Worm (Caenorhabditis elegans) whole organism, late embryonic: ENCODE results near the gene lam-2.
A peak's percentile ranks its signal among the peaks of the same experiment; 100 is the strongest.

Experiments
- T23F11.4 ChIP-seq: fragments of 200-800 bp; sonication (Bioruptor generic); optimal IDR thresholded peaks from 2 replicates; lab custom pipeline; 2018; ENCODE audit warnings: mild to moderate bottlenecking, missing genetic modification characterization, missing compliant biosample characterization
- Y22D7AL.16 ChIP-seq: sonication (generic microtip); optimal IDR thresholded peaks from 2 replicates; lab custom pipeline; 2016; ENCODE audit warnings: missing genetic modification characterization, missing compliant biosample characterization
- ahr-1 ChIP-seq: sonication (generic microtip); optimal IDR thresholded peaks from 2 replicates; lab custom pipeline; 2016; ENCODE audit warnings: missing genetic modification characterization, missing compliant biosample characterization
- ceh-14 ChIP-seq: sonication (generic microtip); optimal IDR thresholded peaks from 2 replicates; lab custom pipeline; 2016; ENCODE audit warnings: missing genotype, missing genetic modification characterization, missing compliant biosample characterization
- ceh-18 ChIP-seq: sonication (generic microtip); optimal IDR thresholded peaks from 2 replicates; lab custom pipeline; 2016; ENCODE audit warnings: missing genetic modification characterization, missing compliant biosample characterization
- ceh-31 ChIP-seq: sonication (generic microtip); optimal IDR thresholded peaks from 2 replicates; lab custom pipeline; 2016; ENCODE audit warnings: missing genetic modification characterization, missing compliant biosample characterization
- ceh-34 ChIP-seq: sonication (generic microtip); optimal IDR thresholded peaks from 2 replicates; lab custom pipeline; 2016; ENCODE audit warnings: mild to moderate bottlenecking, missing genetic modification characterization, missing compliant biosample characterization
- ceh-45 ChIP-seq: fragments of 200-800 bp; sonication (Bioruptor generic); IDR thresholded peaks from 2 replicates; pipeline ENCODE4 v1.3.6; 2022; ENCODE audit warnings: missing genetic modification reagents, missing genetic modification characterization, missing compliant biosample characterization
- dve-1 ChIP-seq: sonication (generic microtip); optimal IDR thresholded peaks from 2 replicates; lab custom pipeline; 2017; ENCODE audit warnings: antibody characterized with exemption, mild to moderate bottlenecking, missing genetic modification characterization, missing compliant biosample characterization
- elt-2 ChIP-seq: sonication (generic microtip); optimal IDR thresholded peaks from 2 replicates; lab custom pipeline; 2016; ENCODE audit warnings: missing genetic modification reagents, missing genetic modification characterization, missing compliant biosample characterization
- ets-4 ChIP-seq: sonication (generic microtip); optimal IDR thresholded peaks from 2 replicates; lab custom pipeline; 2016; ENCODE audit warnings: missing genetic modification characterization, missing compliant biosample characterization
- eyg-1 ChIP-seq: sonication (generic microtip); optimal IDR thresholded peaks from 2 replicates; lab custom pipeline; 2016; ENCODE audit warnings: missing genotype, missing genetic modification characterization, missing compliant biosample characterization
- fax-1 ChIP-seq: sonication (generic microtip); optimal IDR thresholded peaks from 2 replicates; lab custom pipeline; 2016; ENCODE audit warnings: missing genotype, missing genetic modification characterization, missing compliant biosample characterization
- fkh-10 ChIP-seq: fragments of 150-350 bp; optimal IDR thresholded peaks from 2 replicates; lab custom pipeline; 2014; ENCODE audit warnings: missing biosample characterization, missing genetic modification reagents, missing genetic modification characterization
- gmeb-2 ChIP-seq: sonication (generic microtip); optimal IDR thresholded peaks from 2 replicates; lab custom pipeline; 2016; ENCODE audit warnings: missing genetic modification characterization, inconsistent platforms, missing compliant biosample characterization
- hlh-15 ChIP-seq: sonication (generic microtip); optimal IDR thresholded peaks from 2 replicates; lab custom pipeline; 2016; ENCODE audit warnings: missing genetic modification characterization, missing compliant biosample characterization
- hlh-8 ChIP-seq: sonication (generic microtip); optimal IDR thresholded peaks from 2 replicates; lab custom pipeline; 2016; ENCODE audit warnings: missing genotype, missing genetic modification characterization, missing compliant biosample characterization
- lim-6 ChIP-seq: sonication (generic microtip); optimal IDR thresholded peaks from 2 replicates; lab custom pipeline; 2016; ENCODE audit warnings: missing genetic modification characterization, missing compliant biosample characterization
- lin-11 ChIP-seq: fragments of 200-800 bp; sonication (Bioruptor generic); optimal IDR thresholded peaks from 2 replicates; lab custom pipeline; 2018; ENCODE audit warnings: mild to moderate bottlenecking, missing genetic modification characterization, missing compliant biosample characterization
- madf-2 ChIP-seq: sonication (generic microtip); optimal IDR thresholded peaks from 2 replicates; lab custom pipeline; 2017; ENCODE audit warnings: missing genetic modification characterization, missing compliant biosample characterization
- mec-3 ChIP-seq: sonication (generic microtip); optimal IDR thresholded peaks from 2 replicates; lab custom pipeline; 2016; ENCODE audit warnings: borderline replicate concordance, missing genetic modification characterization, missing compliant biosample characterization
- nfya-1 ChIP-seq: sonication (generic microtip); optimal IDR thresholded peaks from 2 replicates; lab custom pipeline; 2017; ENCODE audit warnings: missing genetic modification characterization, mild to moderate bottlenecking, missing compliant biosample characterization, antibody characterized with exemption, moderate library complexity
- nhr-11 ChIP-seq: fragments of 150-350 bp; optimal IDR thresholded peaks from 2 replicates; lab custom pipeline; 2014; ENCODE audit warnings: missing biosample characterization, missing genetic modification characterization
- npax-4 ChIP-seq: sonication (generic microtip); optimal IDR thresholded peaks from 2 replicates; lab custom pipeline; 2016; ENCODE audit warnings: missing genetic modification characterization, missing compliant biosample characterization
- pqm-1 ChIP-seq: sonication (generic microtip); optimal IDR thresholded peaks from 2 replicates; lab custom pipeline; 2016; ENCODE audit warnings: missing genetic modification characterization, missing compliant biosample characterization
- pros-1 ChIP-seq: fragments of 150-350 bp; optimal IDR thresholded peaks from 2 replicates; lab custom pipeline; 2014; ENCODE audit warnings: missing biosample characterization, missing genetic modification reagents, missing genetic modification characterization
- rnt-1 ChIP-seq: sonication (generic microtip); optimal IDR thresholded peaks from 2 replicates; lab custom pipeline; 2016; ENCODE audit warnings: missing genetic modification characterization, missing compliant biosample characterization
- sdc-2 ChIP-seq: sonication (generic microtip); optimal IDR thresholded peaks from 2 replicates; lab custom pipeline; 2016; ENCODE audit warnings: missing genotype, missing genetic modification characterization, missing compliant biosample characterization
- sox-2 ChIP-seq: fragments of 200-800 bp; sonication (Bioruptor generic); IDR thresholded peaks from 2 replicates; pipeline ENCODE4 v1.3.6; 2022; ENCODE audit warnings: missing genetic modification reagents, missing genetic modification characterization, missing compliant biosample characterization
- syd-9 ChIP-seq: sonication (generic microtip); optimal IDR thresholded peaks from 2 replicates; lab custom pipeline; 2016; ENCODE audit warnings: mild to moderate bottlenecking, missing genetic modification characterization, moderate library complexity, missing compliant biosample characterization
- tbx-2 ChIP-seq: sonication (generic microtip); optimal IDR thresholded peaks from 2 replicates; lab custom pipeline; 2016; ENCODE audit warnings: missing genetic modification characterization, missing compliant biosample characterization
- ttx-3 ChIP-seq: sonication (generic microtip); optimal IDR thresholded peaks from 2 replicates; lab custom pipeline; 2016; ENCODE audit warnings: missing genetic modification reagents, missing genetic modification characterization, missing compliant biosample characterization
- unc-42 ChIP-seq: sonication (generic microtip); optimal IDR thresholded peaks from 2 replicates; lab custom pipeline; 2016; ENCODE audit warnings: missing genotype, missing genetic modification characterization, missing compliant biosample characterization
- unc-86 ChIP-seq: sonication (generic microtip); optimal IDR thresholded peaks from 2 replicates; lab custom pipeline; 2016; ENCODE audit warnings: missing genetic modification characterization, missing compliant biosample characterization
- ztf-16 ChIP-seq: sonication (generic microtip); optimal IDR thresholded peaks from 2 replicates; lab custom pipeline; 2017; ENCODE audit warnings: missing genetic modification characterization, missing compliant biosample characterization

lam-2 gene

DNA sequence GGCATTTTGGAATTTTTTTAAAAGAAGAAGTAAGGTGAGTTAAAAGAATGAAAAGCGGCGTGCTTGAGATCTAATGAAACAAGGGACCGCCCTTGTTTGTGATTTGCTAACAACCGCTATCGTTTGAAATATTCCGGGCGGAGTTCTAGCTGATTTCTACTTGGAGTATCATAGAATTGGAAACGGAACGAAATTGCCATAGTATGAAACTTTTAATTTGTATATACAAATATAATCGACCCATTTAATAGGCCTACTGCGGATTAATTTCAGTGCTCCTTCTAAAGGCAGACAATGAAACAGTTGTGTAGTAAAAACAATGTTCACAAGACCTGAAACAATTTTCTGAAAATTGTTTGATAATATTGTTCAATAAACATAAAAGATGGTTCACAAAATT lies 40.8 kb upstream of the lam-2 start, which contains the start of gene C55B6.7:
C55B6.7 (minus strand) TSS at position 101 of the 400 bp plus-strand sequence.
- TF ChIP-seq syd-9 (tag; lab: Kevin White, UChicago) (no peak), pqm-1 (tag; lab: Kevin White, UChicago) (no peak), nhr-11 (no peak), ahr-1 (tag; lab: Kevin White, UChicago) (no peak), pros-1 (no peak), ceh-34 (tag; lab: Kevin White, UChicago) (no peak), fkh-10 (GFP tag; lab: Kevin White, UChicago) (no peak), ceh-45 (GFP tag; lab: Robert Waterston, UW) (no peak), fax-1 (tag; lab: Kevin White, UChicago) (no peak), mec-3 (no peak), nfya-1 (tag; lab: Kevin White, UChicago) (no peak)
- TF ChIP-seq, all 69 proteins: peak for 0

DNA sequence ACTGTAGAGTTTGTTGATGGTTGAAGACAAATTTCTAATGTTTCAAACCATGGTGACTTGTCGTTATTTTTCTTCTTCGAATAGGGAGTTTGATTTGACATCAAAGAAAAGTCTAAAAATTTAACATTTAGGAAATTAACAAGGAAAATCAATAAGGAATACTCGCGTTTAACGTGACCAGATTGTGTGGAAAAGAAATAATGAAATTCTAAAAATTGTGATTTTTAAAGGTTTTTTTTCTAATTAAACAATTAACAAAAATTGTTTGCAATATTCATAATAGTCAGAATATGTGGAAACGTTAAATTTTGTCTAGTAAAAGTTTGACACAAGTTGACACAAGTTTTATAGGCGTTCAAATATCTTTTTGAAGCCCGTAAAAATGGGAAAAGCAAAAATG lies 36.6 kb upstream of the lam-2 start, which contains the start of gene C55B6.4:
C55B6.4 (minus strand) TSS at position 101 of the 400 bp plus-strand sequence.
- TF ChIP-seq sdc-2 (tag; lab: Kevin White, UChicago) (no peak), ceh-14 (tag; lab: Kevin White, UChicago) (no peak), npax-4 (tag; lab: Kevin White, UChicago) (no peak), T23F11.4 (GFP tag; lab: Kevin White, UChicago) (no peak), mec-3 (no peak), ttx-3 (tag; lab: Kevin White, UChicago) (no peak), rnt-1 (tag; lab: Kevin White, UChicago) (no peak)

DNA sequence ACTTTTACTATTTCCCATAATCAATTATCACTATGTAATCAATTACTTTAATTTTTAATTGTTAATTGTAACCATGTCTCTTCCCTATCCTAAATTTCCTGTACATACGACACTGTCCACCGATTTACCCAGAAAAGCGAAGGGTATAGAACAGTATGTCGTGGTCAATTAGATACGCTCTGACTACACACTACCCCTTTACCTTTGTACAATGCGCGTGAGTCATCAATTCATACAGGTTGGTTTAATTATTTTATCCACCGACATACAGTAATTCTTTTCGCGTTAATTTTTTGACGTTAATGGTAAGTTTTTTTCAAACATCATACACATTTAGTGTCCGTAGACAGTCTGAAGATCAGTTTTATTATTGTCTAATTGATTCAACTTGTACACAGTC lies 30.6 kb upstream of the lam-2 start:
- TF ChIP-seq ceh-34 (tag; lab: Kevin White, UChicago) (peak; percentile 6), elt-2 (tag; lab: Kevin White, UChicago) (peak; percentile 32), nfya-1 (tag; lab: Kevin White, UChicago) (peak; percentile 26), ceh-18 (tag; lab: Kevin White, UChicago) (peak; percentile 8), npax-4 (tag; lab: Kevin White, UChicago) (no peak), sdc-2 (tag; lab: Kevin White, UChicago) (peak; percentile 98), ets-4 (peak; percentile 2), tbx-2 (tag; lab: Kevin White, UChicago) (no peak), eyg-1 (tag; lab: Kevin White, UChicago) (no peak), ceh-31 (tag; lab: Kevin White, UChicago) (peak; percentile 68), unc-86 (tag; lab: Kevin White, UChicago) (no peak), hlh-8 (tag; lab: Kevin White, UChicago) (no peak), dve-1 (tag; lab: Kevin White, UChicago) (peak; percentile 30), nhr-11 (no peak), Y22D7AL.16 (tag; lab: Kevin White, UChicago) (no peak), sox-2 (GFP tag; lab: Robert Waterston, UW) (no peak), ztf-16 (no peak)
- TF ChIP-seq, all 69 proteins: peak for 8

DNA sequence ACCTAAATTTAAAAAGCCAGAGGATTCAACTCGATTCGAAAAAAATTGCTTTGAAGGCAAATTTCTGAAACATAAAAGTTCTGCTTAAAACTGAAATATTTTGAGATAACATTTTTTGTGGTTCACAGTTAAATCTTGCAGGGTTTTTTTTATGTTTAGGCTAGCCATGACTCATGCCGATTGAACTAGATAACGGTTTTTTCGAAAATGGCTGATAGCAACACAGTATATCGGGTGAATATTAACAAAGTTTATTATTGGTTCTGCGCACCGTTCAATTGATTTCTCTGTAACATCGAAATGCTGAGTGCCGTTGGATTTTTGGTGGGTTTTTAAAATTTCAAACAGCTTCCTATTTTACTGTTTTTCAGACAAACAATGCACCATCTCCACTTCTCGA lies 26.3 kb upstream of the lam-2 start, which contains the start of gene F43E12.1:
F43E12.1 (plus strand) TSS at position 301 of the 400 bp plus-strand sequence.
- TF ChIP-seq mec-3 (no peak), fax-1 (tag; lab: Kevin White, UChicago) (no peak), lin-11 (tag; lab: Kevin White, UChicago) (no peak), hlh-15 (tag; lab: Kevin White, UChicago) (no peak), lim-6 (tag; lab: Kevin White, UChicago) (no peak), dve-1 (tag; lab: Kevin White, UChicago) (no peak), madf-2 (tag; lab: Kevin White, UChicago) (no peak), gmeb-2 (no peak), npax-4 (tag; lab: Kevin White, UChicago) (no peak), ets-4 (no peak), unc-42 (tag; lab: Kevin White, UChicago) (no peak), elt-2 (tag; lab: Kevin White, UChicago) (no peak)
